Fruit fly (Drosophila melanogaster): ENCODE measurements around the gene TfIIEbeta.

The TfIIEbeta gene

DNA sequence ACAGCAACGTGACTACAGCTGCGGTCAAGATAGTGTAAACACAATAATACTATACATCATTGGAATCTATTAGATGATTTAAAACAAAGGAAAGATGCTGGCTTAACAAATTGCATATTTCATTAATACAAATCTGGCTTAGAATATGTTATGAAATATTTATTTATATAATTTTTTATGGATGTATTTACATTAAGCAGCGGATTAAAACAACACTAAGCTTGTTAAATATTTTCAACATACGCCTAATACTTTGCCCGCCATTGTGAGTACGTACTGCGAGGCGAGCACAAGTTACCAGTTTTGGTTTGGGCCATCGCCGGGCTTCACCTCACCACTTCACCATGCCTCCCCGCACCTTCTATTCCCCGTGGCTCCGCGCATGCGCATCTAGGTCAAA is 16.9 kb upstream of the TfIIEbeta start:
- TF ChIP-seq wdn (GFP tag; IDR thresholded peaks at IDR 0.05), result 0 out of 2 replicates have a peak, but pooled peaks have one; percentile 7
- TF ChIP-seq eve (GFP tag; optimal IDR thresholded peaks at IDR 0.05), result no peak
- TF ChIP-seq gem (tag; optimal IDR thresholded peaks at IDR 0.05), result peak; percentile 84
- TF ChIP-seq CG18599 (GFP tag; optimal IDR thresholded peaks at IDR 0.05), result peak; percentile 80
- peak; percentile 36 for TF ChIP-seq CG18764 (GFP tag; optimal IDR thresholded peaks at IDR 0.05)
- peak; percentile 61 for TF ChIP-seq CG6254 (GFP tag; optimal IDR thresholded peaks at IDR 0.05)
- TF ChIP-seq fd96Cb (tag; optimal IDR thresholded peaks at IDR 0.05), result peak; percentile 72
- TF ChIP-seq Nf-YC (tag; optimal IDR thresholded peaks at IDR 0.05), result peak; percentile 68
- no peak for TF ChIP-seq CG31365 (tag; optimal IDR thresholded peaks at IDR 0.05)
- no peak for TF ChIP-seq CG34224 (GFP tag; IDR thresholded peaks at IDR 0.05; ENCODE audit: partially characterized antibody)
- TF ChIP-seq CG3407 (GFP tag; optimal IDR thresholded peaks at IDR 0.05), result peak; percentile 53
- TF ChIP-seq CG9817 (tag; optimal IDR thresholded peaks at IDR 0.05), result peak; percentile 45
- peak; percentile 65 for TF ChIP-seq CG6813 (GFP tag; optimal IDR thresholded peaks at IDR 0.05)
- no peak for TF ChIP-seq B-H2 (GFP tag; optimal IDR thresholded peaks at IDR 0.05)
- TF ChIP-seq Dbx (GFP tag; IDR thresholded peaks at IDR 0.05), result 0 out of 3 replicates have a peak, but pooled peaks have one; percentile 25
- no peak for TF ChIP-seq CG12236 (GFP tag; optimal IDR thresholded peaks at IDR 0.05)
- TF ChIP-seq CG17829 (tag; optimal IDR thresholded peaks at IDR 0.05), result peak; percentile 81
- TF ChIP-seq CG15269 (tag; optimal IDR thresholded peaks at IDR 0.05), result peak; percentile 84
- peak; percentile 38 for TF ChIP-seq CG13775 (GFP tag; optimal IDR thresholded peaks at IDR 0.05)
- no peak for TF ChIP-seq gfzf (GFP tag; optimal IDR thresholded peaks at IDR 0.05)
- no peak; the same call in 2 of the 3 replicates for TF ChIP-seq CG11560 (tag; IDR thresholded peaks at IDR 0.05)
- no peak for TF ChIP-seq CG3838 (GFP tag; optimal IDR thresholded peaks at IDR 0.05)
- no peak for TF ChIP-seq maf-S (GFP tag; optimal IDR thresholded peaks at IDR 0.05)
- TF ChIP-seq Fer3 (tag; optimal IDR thresholded peaks at IDR 0.05), result peak; percentile 70
- peak; percentile 74 for TF ChIP-seq CG13296 (GFP tag; optimal IDR thresholded peaks at IDR 0.05)
- peak; percentile 59 for TF ChIP-seq CG6854 (GFP tag; optimal IDR thresholded peaks at IDR 0.05)
- peak; percentile 85 for TF ChIP-seq CG18262 (tag; optimal IDR thresholded peaks at IDR 0.05)
- TF ChIP-seq CG8359 (GFP tag; optimal IDR thresholded peaks at IDR 0.05; ENCODE audit: borderline replicate concordance), result peak; percentile 15
- TF ChIP-seq H15 (GFP tag; IDR thresholded peaks at IDR 0.05), result peak; percentile 42; the same call in 1 of the 3 replicates
- TF ChIP-seq twi (tag; optimal IDR thresholded peaks at IDR 0.05), result peak; percentile 50
- TF ChIP-seq Drgx (GFP tag; IDR thresholded peaks at IDR 0.05), result peak; percentile 75
- peak; percentile 28 for TF ChIP-seq CG12769 (tag; optimal IDR thresholded peaks at IDR 0.05)
- TF ChIP-seq CG15011 (GFP tag; optimal IDR thresholded peaks at IDR 0.05), result peak; percentile 42
- peak; percentile 55 for TF ChIP-seq sens (GFP tag)
- TF ChIP-seq hbn (GFP tag; IDR thresholded peaks at IDR 0.05; ENCODE audit: partially characterized antibody), result no peak
- TF ChIP-seq CG43689 (GFP tag; IDR thresholded peaks at IDR 0.05), result no peak
- peak; percentile 66 for TF ChIP-seq Hr3 (GFP tag; optimal IDR thresholded peaks at IDR 0.05)
- TF ChIP-seq CG16815 (GFP tag; optimal IDR thresholded peaks at IDR 0.05), result peak; percentile 31
- 0 out of 3 replicates have a peak, but pooled peaks have one; percentile 40 for TF ChIP-seq CG2199 (GFP tag; IDR thresholded peaks at IDR 0.05)
- TF ChIP-seq CG1603 (tag; optimal IDR thresholded peaks at IDR 0.05), result peak; percentile 6
- peak; percentile 69 for TF ChIP-seq CG33557 (GFP tag; optimal IDR thresholded peaks at IDR 0.05)
- no peak for TF ChIP-seq CG16779 (GFP tag; IDR thresholded peaks at IDR 0.05)
- TF ChIP-seq CG15601 (tag; optimal IDR thresholded peaks at IDR 0.05), result peak; percentile 74
- TF ChIP-seq CG17385 (GFP tag; optimal IDR thresholded peaks at IDR 0.05), result peak; percentile 75
- TF ChIP-seq E2f2 (GFP tag; IDR thresholded peaks at IDR 0.05), result peak; percentile 59
- peak; percentile 35; the same call in 1 of the 3 replicates for TF ChIP-seq Aef1 (GFP tag; IDR thresholded peaks at IDR 0.05)
- no peak for TF ChIP-seq YL-1 (GFP tag; optimal IDR thresholded peaks at IDR 0.05)
- peak; percentile 73 for TF ChIP-seq CG14710 (tag; optimal IDR thresholded peaks at IDR 0.05)
- peak; percentile 56 for TF ChIP-seq kah (GFP tag; optimal IDR thresholded peaks at IDR 0.05)
